Fruit fly (Drosophila melanogaster) whole organism, embryonic: ENCODE measurements around the gene Nnp-1.

ENCODE experiments used
- Aef1 ChIP-seq: fragments of 200-800 bp; sonication (Bioruptor generic); IDR thresholded peaks from 3 replicates; pipeline ENCODE4 v1.3.6; 2022; ENCODE audit warnings: missing biosample characterization, missing genetic modification characterization
- CG11093 ChIP-seq: fragments of 200-800 bp; sonication (Bioruptor generic); IDR thresholded peaks from 3 replicates; pipeline ENCODE4 v1.3.6; 2022; ENCODE audit warnings: missing biosample characterization, missing genetic modification characterization
- CG12104 ChIP-seq: fragments of 200-800 bp; sonication (Bioruptor generic); optimal IDR thresholded peaks from 3 replicates; lab custom pipeline; 2016; ENCODE audit warnings: missing biosample characterization, missing genetic modification characterization
- CG12236 ChIP-seq: fragments of 200-800 bp; sonication (Bioruptor generic); optimal IDR thresholded peaks from 2 replicates; lab custom pipeline; 2016; ENCODE audit warnings: missing biosample characterization, missing genetic modification characterization
- CG13424 ChIP-seq: fragments of 200-800 bp; sonication (Bioruptor generic); optimal IDR thresholded peaks from 2 replicates; lab custom pipeline; 2019; ENCODE audit warnings: missing biosample characterization, mild to moderate bottlenecking, missing genetic modification characterization, moderate library complexity
- CG1529 ChIP-seq: fragments of 200-800 bp; sonication (Bioruptor generic); optimal IDR thresholded peaks from 3 replicates; lab custom pipeline; 2018; ENCODE audit warnings: missing biosample characterization, missing genetic modification characterization
- CG2875 ChIP-seq: fragments of 200-800 bp; sonication (Bioruptor generic); optimal IDR thresholded peaks from 2 replicates; lab custom pipeline; 2017; ENCODE audit warnings: missing biosample characterization, mild to moderate bottlenecking, missing genetic modification characterization, missing genetic modification reagents
- CG30020 ChIP-seq: fragments of 200-800 bp; optimal IDR thresholded peaks from 2 replicates; lab custom pipeline; 2019; ENCODE audit warnings: missing biosample characterization, mild to moderate bottlenecking, missing genetic modification characterization, moderate library complexity
- CG31224 ChIP-seq: fragments of 200-800 bp; sonication (Bioruptor generic); IDR thresholded peaks from 2 replicates; pipeline ENCODE4 v1.3.6; 2022; ENCODE audit warnings: missing biosample characterization, missing genetic modification characterization
- CG31441 ChIP-seq: fragments of 200-800 bp; sonication (Bioruptor generic); IDR thresholded peaks from 2 replicates; pipeline ENCODE4 v1.3.6; 2022; ENCODE audit warnings: missing biosample characterization, missing genetic modification characterization
- CG3407 ChIP-seq: fragments of 200-800 bp; sonication (Bioruptor generic); optimal IDR thresholded peaks from 2 replicates; lab custom pipeline; 2018; ENCODE audit warnings: missing biosample characterization, mild to moderate bottlenecking, missing genetic modification characterization
- CG34376 ChIP-seq: fragments of 200-800 bp; sonication (Bioruptor generic); optimal IDR thresholded peaks from 2 replicates; lab custom pipeline; 2018; ENCODE audit warnings: missing biosample characterization, mild to moderate bottlenecking, missing genetic modification characterization
- CG6254 ChIP-seq: fragments of 200-800 bp; sonication (Bioruptor generic); optimal IDR thresholded peaks from 3 replicates; lab custom pipeline; 2017; ENCODE audit warnings: mild to moderate bottlenecking, missing biosample characterization, missing genetic modification reagents, missing genetic modification characterization
- CG7271 ChIP-seq: fragments of 200-800 bp; sonication (Bioruptor generic); optimal IDR thresholded peaks from 2 replicates; lab custom pipeline; 2018; ENCODE audit warnings: missing biosample characterization, mild to moderate bottlenecking, missing genetic modification characterization, moderate library complexity
- CG9876 ChIP-seq: fragments of 200-800 bp; sonication (Bioruptor generic); optimal IDR thresholded peaks from 2 replicates; lab custom pipeline; 2016; ENCODE audit warnings: missing biosample characterization, missing genetic modification characterization
- Dad ChIP-seq: fragments of 200-800 bp; sonication (Bioruptor generic); optimal IDR thresholded peaks from 3 replicates; lab custom pipeline; 2016; ENCODE audit warnings: missing biosample characterization, missing genetic modification characterization
- Dek ChIP-seq: fragments of 200-800 bp; sonication (Bioruptor generic); optimal IDR thresholded peaks from 3 replicates; lab custom pipeline; 2019; ENCODE audit warnings: missing biosample characterization, mild to moderate bottlenecking, missing genetic modification characterization, moderate library complexity
- Doc3 ChIP-seq: fragments of 200-800 bp; sonication (Bioruptor generic); IDR thresholded peaks from 3 replicates; pipeline ENCODE4 v1.3.6; 2022; ENCODE audit warnings: missing biosample characterization, missing genetic modification characterization; ENCODE audit not compliant: partially characterized antibody
- HHEX ChIP-seq: fragments of 200-800 bp; sonication (Bioruptor generic); optimal IDR thresholded peaks from 3 replicates; lab custom pipeline; 2017; ENCODE audit warnings: missing biosample characterization, mild to moderate bottlenecking, missing genetic modification characterization, missing genetic modification reagents
- Hr3 ChIP-seq: fragments of 200-800 bp; sonication (Bioruptor generic); optimal IDR thresholded peaks from 3 replicates; lab custom pipeline; 2016; ENCODE audit warnings: missing biosample characterization, missing genetic modification characterization
- Mad ChIP-seq: fragments of 200-800 bp; sonication (Bioruptor generic); optimal IDR thresholded peaks from 2 replicates; lab custom pipeline; 2016; ENCODE audit warnings: missing biosample characterization, missing genetic modification characterization
- Scr ChIP-seq: fragments of 200-800 bp; sonication (Bioruptor generic); IDR thresholded peaks from 2 replicates; pipeline ENCODE4 v1.3.6; 2022; ENCODE audit warnings: missing biosample characterization, missing genetic modification characterization; ENCODE audit not compliant: partially characterized antibody
- Sox102F ChIP-seq: fragments of 200-800 bp; sonication (Bioruptor generic); optimal IDR thresholded peaks from 2 replicates; lab custom pipeline; 2018; ENCODE audit warnings: missing biosample characterization, mild to moderate bottlenecking, missing genetic modification characterization, moderate library complexity
- Sry-β ChIP-seq: fragments of 200-800 bp; sonication (Bioruptor generic); optimal IDR thresholded peaks from 2 replicates; lab custom pipeline; 2018; ENCODE audit warnings: missing biosample characterization, mild to moderate bottlenecking, missing genetic modification characterization, moderate library complexity
- amos ChIP-seq: fragments of 200-800 bp; sonication (Bioruptor generic); IDR thresholded peaks from 2 replicates; pipeline ENCODE4 v1.3.6; 2022; ENCODE audit warnings: missing biosample characterization, missing genetic modification characterization; ENCODE audit not compliant: partially characterized antibody
- bigmax ChIP-seq: fragments of 200-800 bp; sonication (Bioruptor generic); optimal IDR thresholded peaks from 2 replicates; lab custom pipeline; 2018; ENCODE audit warnings: missing biosample characterization, mild to moderate bottlenecking, missing genetic modification characterization
- crc ChIP-seq: fragments of 200-800 bp; sonication (Bioruptor generic); optimal IDR thresholded peaks from 2 replicates; lab custom pipeline; 2016; ENCODE audit warnings: missing biosample characterization, missing genetic modification characterization
- dimm ChIP-seq: fragments of 200-800 bp; sonication (Bioruptor generic); IDR thresholded peaks from 2 replicates; pipeline ENCODE4 v1.3.6; 2022; ENCODE audit warnings: missing biosample characterization, missing genetic modification characterization
- esg ChIP-seq: fragments of 200-800 bp; sonication (Bioruptor generic); conservative IDR thresholded peaks from 2 replicates; pipeline ENCODE4 v1.3.6; 2022; ENCODE audit warnings: missing biosample characterization, missing genetic modification characterization
- exex ChIP-seq: fragments of 200-800 bp; sonication (Bioruptor generic); optimal IDR thresholded peaks from 4 replicates; lab custom pipeline; 2018; ENCODE audit warnings: missing biosample characterization, mild to moderate bottlenecking, missing genetic modification characterization, moderate library complexity
- eyg ChIP-seq: fragments of 200-800 bp; sonication (Bioruptor generic); optimal IDR thresholded peaks from 3 replicates; lab custom pipeline; 2016; ENCODE audit warnings: missing biosample characterization, missing genetic modification characterization
- fd96Cb ChIP-seq: fragments of 200-800 bp; sonication (Bioruptor generic); optimal IDR thresholded peaks from 2 replicates; lab custom pipeline; 2018; ENCODE audit warnings: missing biosample characterization, mild to moderate bottlenecking, missing genetic modification characterization, moderate library complexity
- fu2 ChIP-seq: fragments of 200-800 bp; sonication (Bioruptor generic); optimal IDR thresholded peaks from 2 replicates; lab custom pipeline; 2016; ENCODE audit warnings: missing biosample characterization, missing genetic modification characterization
- gro ChIP-seq: fragments of 200-800 bp; sonication (Bioruptor generic); optimal IDR thresholded peaks from 2 replicates; lab custom pipeline; 2016; ENCODE audit warnings: missing biosample characterization, missing genetic modification characterization
- jigr1 ChIP-seq: fragments of 200-800 bp; sonication (Bioruptor generic); IDR thresholded peaks from 3 replicates; pipeline ENCODE4 v1.3.6; 2022; ENCODE audit warnings: missing biosample characterization, missing genetic modification characterization
- lov ChIP-seq, 2 experiments: fragments of 200-800 bp in 1 of 2; fragments of >200 bp in 1 of 2; sonication (Bioruptor generic) in 1 of 2; IDR thresholded peaks in 1 of 2; optimal IDR thresholded peaks in 1 of 2; 2 replicates in 1 of 2; 3 replicates in 1 of 2; pipeline versions ENCODE4 v1.3.6 to Lab custom; 2017 to 2022; ENCODE audit warnings: missing biosample characterization in 1 of 2, missing genetic modification characterization in 1 of 2
- luna ChIP-seq: fragments of 200-800 bp; sonication (Bioruptor generic); optimal IDR thresholded peaks from 2 replicates; lab custom pipeline; 2016; ENCODE audit warnings: missing biosample characterization, missing genetic modification characterization
- nmo ChIP-seq: fragments of 200-800 bp; sonication (Bioruptor generic); optimal IDR thresholded peaks from 2 replicates; lab custom pipeline; 2018; ENCODE audit warnings: missing biosample characterization, mild to moderate bottlenecking, missing genetic modification characterization, moderate library complexity
- nom ChIP-seq: fragments of 200-800 bp; sonication (Bioruptor generic); optimal IDR thresholded peaks from 2 replicates; lab custom pipeline; 2017; ENCODE audit warnings: missing biosample characterization, missing genetic modification characterization, mild to moderate bottlenecking, moderate library complexity, missing genetic modification reagents
- pb ChIP-seq: fragments of 200-800 bp; sonication (Bioruptor generic); optimal IDR thresholded peaks from 3 replicates; lab custom pipeline; 2016; ENCODE audit warnings: missing biosample characterization, missing genetic modification characterization
- phol ChIP-seq: fragments of 200-800 bp; sonication (Bioruptor generic); optimal IDR thresholded peaks from 3 replicates; lab custom pipeline; 2018; ENCODE audit warnings: missing biosample characterization, mild to moderate bottlenecking, missing genetic modification characterization, moderate library complexity
- pnt ChIP-seq: fragments of 200-800 bp; sonication (Bioruptor generic); optimal IDR thresholded peaks from 3 replicates; lab custom pipeline; 2016; ENCODE audit warnings: missing biosample characterization, missing genetic modification characterization
- pros ChIP-seq: fragments of 200-800 bp; sonication (Bioruptor generic); optimal IDR thresholded peaks from 3 replicates; lab custom pipeline; 2019; ENCODE audit warnings: missing biosample characterization, mild to moderate bottlenecking, missing genetic modification characterization, moderate library complexity
- run ChIP-seq: fragments of 200-800 bp; sonication (Bioruptor generic); optimal IDR thresholded peaks from 3 replicates; lab custom pipeline; 2018; ENCODE audit warnings: missing biosample characterization, mild to moderate bottlenecking, missing genetic modification characterization
- salm ChIP-seq: fragments of 200-800 bp; sonication (Bioruptor generic); optimal IDR thresholded peaks from 2 replicates; lab custom pipeline; 2018; ENCODE audit warnings: missing biosample characterization, mild to moderate bottlenecking, missing genetic modification characterization
- sens ChIP-seq: fragments of 200-800 bp; sonication (Bioruptor generic); peaks from one replicate; lab custom pipeline; 2016; ENCODE audit warnings: missing biosample characterization, missing genetic modification characterization
- stwl ChIP-seq: fragments of 200-800 bp; sonication (Bioruptor generic); optimal IDR thresholded peaks from 3 replicates; lab custom pipeline; 2018; ENCODE audit warnings: missing biosample characterization, mild to moderate bottlenecking, missing genetic modification characterization, moderate library complexity
- tll ChIP-seq, 2 experiments: fragments of 200-800 bp in 1 of 2; fragments of >200 bp in 1 of 2; sonication (Bioruptor generic) in 1 of 2; optimal IDR thresholded peaks; 2 replicates each; lab custom pipeline; 2017 to 2019; ENCODE audit warnings: missing biosample characterization in 2 of 2, missing genetic modification characterization in 2 of 2, mild to moderate bottlenecking in 1 of 2, moderate library complexity in 1 of 2
- vfl ChIP-seq: fragments of 200-800 bp; sonication (Bioruptor generic); optimal IDR thresholded peaks from 2 replicates; lab custom pipeline; 2016; ENCODE audit warnings: missing biosample characterization, missing genetic modification characterization
- vnd ChIP-seq: fragments of 200-800 bp; sonication (Bioruptor generic); IDR thresholded peaks from 3 replicates; pipeline ENCODE4 v1.3.6; 2022; ENCODE audit warnings: missing biosample characterization, missing genetic modification characterization; ENCODE audit not compliant: partially characterized antibody

The Nnp-1 gene

dm6 chr2L:13370762-13371161 lies 4.8 kb upstream of the Nnp-1 start, which contains the start of gene ND-B22 (continued):
- TF ChIP-seq phol (peak; percentile 46), eyg (GFP tag; lab: Kevin White, UChicago) (no peak), pnt (no peak), fd96Cb (no peak), Doc3 (GFP tag; lab: Robert Waterston, UW) (no peak), CG1529 (GFP tag; lab: Kevin White, UChicago) (no peak), CG12236 (GFP tag; lab: Kevin White, UChicago) (no peak), Dad (peak; percentile 50), fu2 (GFP tag; lab: Kevin White, UChicago) (peak; percentile 25), vfl (GFP tag; lab: Kevin White, UChicago) (no peak), CG13424 (tag; lab: Kevin White, UChicago) (no peak), Scr (0 out of 2 replicates have a peak, but pooled peaks have one; percentile 25), CG31441 (GFP tag; lab: Robert Waterston, UW) (peak; percentile 39; the same call in 1 of the 2 replicates), HHEX (GFP tag; lab: Kevin White, UChicago) (peak; percentile 47), CG6254 (GFP tag; lab: Kevin White, UChicago) (no peak), CG30020 (tag; lab: Kevin White, UChicago) (peak; percentile 43), luna (GFP tag; lab: Kevin White, UChicago) (no peak), exex (tag; lab: Kevin White, UChicago) (no peak), Hr3 (GFP tag; lab: Kevin White, UChicago) (peak; percentile 3), CG31224 (no peak), jigr1 (GFP tag; lab: Robert Waterston, UW) (no peak), tll (GFP tag; optimal IDR thresholded peaks at IDR 0.05; lab: Kevin White, UChicago) (no peak), salm (tag; lab: Kevin White, UChicago) (no peak), bigmax (no peak), Aef1 (GFP tag; lab: Robert Waterston, UW) (peak; percentile 64), Mad (GFP tag; lab: Kevin White, UChicago) (no peak), pros (GFP tag; lab: Kevin White, UChicago) (no peak), run (tag; lab: Kevin White, UChicago) (peak; percentile 12), Sry-β (no peak), lov (optimal IDR thresholded peaks at IDR 0.05; lab: Kevin White, UChicago) (no peak), lov (GFP tag; IDR thresholded peaks at IDR 0.05; lab: Robert Waterston, UW) (no peak), CG12104 (GFP tag; lab: Kevin White, UChicago) (no peak), CG34376 (GFP tag; lab: Kevin White, UChicago) (peak; percentile 33), gro (GFP tag; lab: Kevin White, UChicago) (peak; percentile 32), CG3407 (peak; percentile 26), pb (GFP tag; lab: Kevin White, UChicago) (no peak), Sox102F (no peak), vnd (GFP tag; lab: Robert Waterston, UW) (no peak), CG11093 (no peak), stwl (tag; lab: Kevin White, UChicago) (peak; percentile 96), nmo (GFP tag; lab: Kevin White, UChicago) (peak; percentile 39), dimm (no peak), sens (GFP tag; lab: Kevin White, UChicago) (peak; percentile 64), CG2875 (GFP tag; lab: Kevin White, UChicago) (no peak), nom (GFP tag; lab: Kevin White, UChicago) (peak; percentile 37), amos (GFP tag; lab: Robert Waterston, UW) (peak; percentile 30; the same call in 1 of the 2 replicates), Dek (tag; lab: Kevin White, UChicago) (peak; percentile 34), crc (no peak), esg (GFP tag; lab: Robert Waterston, UW) (no peak), CG7271 (no peak), CG9876 (GFP tag; lab: Kevin White, UChicago) (no peak)
